Worm (Caenorhabditis elegans): ENCODE results near the gene F26D2.16.
"Not testable (repeated sequence)": the region's sequence is repeated elsewhere in the genome, so short reads cannot be mapped to it uniquely, and the experiment has no call there.

The F26D2.16 gene

ce11 chrV:16393728-16394127 is 25.9 kb downstream of the F26D2.16 start, which contains the start of gene srd-63:
Gene srd-63 (minus strand): TSS chrV:16393828.
- no peak for TF ChIP-seq nfyb-1 (GFP tag; IDR thresholded peaks at IDR 0.05)
- no peak for TF ChIP-seq hmg-1.2 (GFP tag; IDR thresholded peaks at IDR 0.05)
- TF ChIP-seq attf-6 (GFP tag; IDR thresholded peaks at IDR 0.05) = no peak
- TF ChIP-seq madf-10 (tag; optimal IDR thresholded peaks at IDR 0.05) = no peak
- no peak for TF ChIP-seq lin-54 (GFP tag; optimal IDR thresholded peaks at IDR 0.05)
- TF ChIP-seq bed-1 (GFP tag; IDR thresholded peaks at IDR 0.05) = no peak
- no peak for TF ChIP-seq F49E8.2 (tag; optimal IDR thresholded peaks at IDR 0.05; ENCODE audit: insufficient read depth)
- TF ChIP-seq ztf-3 (GFP tag; optimal IDR thresholded peaks at IDR 0.05) = no peak
- TF ChIP-seq nfya-2 (GFP tag; IDR thresholded peaks at IDR 0.05) = no peak

- TF ChIP-seq mxl-1 (tag; optimal IDR thresholded peaks at IDR 0.05) = no peak
- TF ChIP-seq madf-6 (GFP tag; IDR thresholded peaks at IDR 0.05) = no peak
- TF ChIP-seq madf-10 (tag; optimal IDR thresholded peaks at IDR 0.05) = no peak
- TF ChIP-seq nhr-80 (tag; optimal IDR thresholded peaks at IDR 0.05) = peak; percentile 62
- no peak for TF ChIP-seq aptf-2 (GFP tag; conservative IDR thresholded peaks at IDR 0.05)
- TF ChIP-seq ets-4 (GFP tag; optimal IDR thresholded peaks at IDR 0.05) = no peak
- no peak for TF ChIP-seq lsy-27 (tag; optimal IDR thresholded peaks at IDR 0.05; ENCODE audit: borderline replicate concordance, insufficient read depth)
- TF ChIP-seq C06A6.2 (GFP tag; conservative IDR thresholded peaks at IDR 0.05) = no peak
Measured at ce11 chrV:16390655-16391054, 29.0 kb downstream of the F26D2.16 start, which contains the start of gene gst-44. Gene gst-44 (plus strand): TSS chrV:16390891.

- TF ChIP-seq F57C9.4 (tag; optimal IDR thresholded peaks at IDR 0.05) (no peak), tbx-9 (tag; optimal IDR thresholded peaks at IDR 0.05; ENCODE audit: borderline replicate concordance) (no peak)
Measured at ce11 chrV:16388268-16388667, 31.4 kb downstream of the F26D2.16 start, which contains the start of gene sri-65. Gene sri-65 (minus strand): TSS chrV:16388368.

ce11 chrV:16383729-16384128 is 35.9 kb downstream of the F26D2.16 start, which contains the start of gene F13A7.7:
Gene F13A7.7 (minus strand): TSS chrV:16383829.
- not testable (repeated sequence) for TF ChIP-seq akir-1 (GFP tag; optimal IDR thresholded peaks at IDR 0.05); zim-3 (tag; optimal IDR thresholded peaks at IDR 0.05); bed-1 (GFP tag; IDR thresholded peaks at IDR 0.05)

ce11 chrV:16382949-16383348 is 36.7 kb downstream of the F26D2.16 start:
- TF ChIP-seq repo-1 (tag; optimal IDR thresholded peaks at IDR 0.05) (no peak), Y53G8AR.9 (GFP tag; conservative IDR thresholded peaks at IDR 0.05) (no peak), zim-3 (tag; optimal IDR thresholded peaks at IDR 0.05) (no peak), F55B11.4 (tag; optimal IDR thresholded peaks at IDR 0.05; ENCODE audit: borderline replicate concordance, insufficient read depth) (no peak), ztf-22 (GFP tag; optimal IDR thresholded peaks at IDR 0.05) (no peak)

ce11 chrV:16377849-16378248 is 41.8 kb downstream of the F26D2.16 start, which contains the start of gene F13A7.1:
Gene F13A7.1 (minus strand): TSS chrV:16377949.
- TF ChIP-seq ZK185.1 (tag; optimal IDR thresholded peaks at IDR 0.05; ENCODE audit: poor library complexity, severe bottlenecking) (no peak), F22D6.2 (tag; optimal IDR thresholded peaks at IDR 0.05) (no peak), atf-7 (tag; optimal IDR thresholded peaks at IDR 0.05) (no peak), Y95B8A.8 (GFP tag; IDR thresholded peaks at IDR 0.05) (no peak), madf-3 (GFP tag; IDR thresholded peaks at IDR 0.05) (no peak), mxl-1 (tag; optimal IDR thresholded peaks at IDR 0.05) (no peak), hmg-20 (GFP tag; IDR thresholded peaks at IDR 0.05) (no peak), nhr-80 (tag; optimal IDR thresholded peaks at IDR 0.05) (no peak), F37B4.10 (GFP tag; IDR thresholded peaks at IDR 0.05) (no peak), hlh-12 (tag; optimal IDR thresholded peaks at IDR 0.05) (no peak), zfh-2 (GFP tag; conservative IDR thresholded peaks at IDR 0.05) (no peak), ztf-22 (GFP tag; optimal IDR thresholded peaks at IDR 0.05) (no peak), lin-40 (tag; optimal IDR thresholded peaks at IDR 0.05) (no peak), nhr-179 (tag; optimal IDR thresholded peaks at IDR 0.05) (no peak), B0261.1 (tag; optimal IDR thresholded peaks at IDR 0.05) (no peak), lsl-1 (GFP tag; optimal IDR thresholded peaks at IDR 0.05) (no peak), lin-54 (GFP tag; optimal IDR thresholded peaks at IDR 0.05) (no peak), F55B11.4 (tag; optimal IDR thresholded peaks at IDR 0.05; ENCODE audit: borderline replicate concordance, insufficient read depth) (no peak)

Data from whole organism, young adult.